Worm (Caenorhabditis elegans): ENCODE measurements around the gene ZC317.2.

ce11 chrV:5453615-5454014 is 6.3 kb upstream of the ZC317.2 start, which contains the start of gene glc-3:
- TF ChIP-seq ceh-28 (tag; optimal IDR thresholded peaks at IDR 0.05), result no peak
- TF ChIP-seq unc-39 (tag; optimal IDR thresholded peaks at IDR 0.05), result no peak
- no peak for TF ChIP-seq ceh-32 (tag; optimal IDR thresholded peaks at IDR 0.05; ENCODE audit: poor library complexity)
- no peak for TF ChIP-seq pha-4 (GFP tag; IDR thresholded peaks at IDR 0.05)
- no peak for TF ChIP-seq pha-4 (tag; optimal IDR thresholded peaks at IDR 0.05)
- TF ChIP-seq cey-2 (tag; optimal IDR thresholded peaks at IDR 0.05; ENCODE audit: borderline replicate concordance, insufficient read depth), result no peak
- no peak for TF ChIP-seq madf-5 (GFP tag; IDR thresholded peaks at IDR 0.05)

All from whole organism, L4 larva.